Worm (Caenorhabditis elegans) whole organism, early embryonic: Measurements from ENCODE around the gene btbd-10.

ENCODE experiments used
- B0310.2 ChIP-seq: sonication (generic microtip); optimal IDR thresholded peaks from 2 replicates; lab custom pipeline; 2016; ENCODE audit warnings: mild to moderate bottlenecking, missing genetic modification characterization, missing compliant biosample characterization
- F13C5.2 ChIP-seq: sonication (generic microtip); optimal IDR thresholded peaks from 2 replicates; lab custom pipeline; 2017; ENCODE audit warnings: mild to moderate bottlenecking, missing genetic modification characterization, inconsistent platforms, missing compliant biosample characterization
- aly-1 ChIP-seq: sonication (generic microtip); optimal IDR thresholded peaks from 2 replicates; lab custom pipeline; 2016; ENCODE audit warnings: missing genetic modification characterization, missing compliant biosample characterization
- ama-1 ChIP-seq: fragments of 150-350 bp; optimal IDR thresholded peaks from 2 replicates; lab custom pipeline; 2014
- ceh-36 ChIP-seq: sonication (generic microtip); optimal IDR thresholded peaks from 2 replicates; lab custom pipeline; 2016; ENCODE audit warnings: missing genetic modification characterization, inconsistent platforms, missing compliant biosample characterization
- flt-1 ChIP-seq: fragments of 200-800 bp; sonication (Bioruptor generic); IDR thresholded peaks from 2 replicates; pipeline ENCODE4 v1.3.6; 2022; ENCODE audit warnings: missing genetic modification characterization, missing compliant biosample characterization
- hmbx-1 ChIP-seq: sonication (generic microtip); optimal IDR thresholded peaks from 2 replicates; lab custom pipeline; 2016; ENCODE audit warnings: mild to moderate bottlenecking, missing genetic modification characterization, missing compliant biosample characterization
- pes-1 ChIP-seq: fragments of 200-800 bp; sonication (Bioruptor generic); IDR thresholded peaks from 2 replicates; pipeline ENCODE4 v1.3.6; 2022; ENCODE audit warnings: missing genetic modification reagents, missing genetic modification characterization, missing compliant biosample characterization
- scrt-1 ChIP-seq: fragments of 200-800 bp; sonication (Bioruptor generic); IDR thresholded peaks from 2 replicates; pipeline ENCODE4 v1.3.6; 2022; ENCODE audit warnings: missing genetic modification characterization, missing compliant biosample characterization
- tbx-37 ChIP-seq: fragments of 200-800 bp; sonication (Bioruptor generic); conservative IDR thresholded peaks from 2 replicates; pipeline ENCODE4 v1.3.6; 2022; ENCODE audit warnings: missing genetic modification reagents, missing genetic modification characterization, missing compliant biosample characterization
- tra-4 ChIP-seq: sonication (generic microtip); optimal IDR thresholded peaks from 2 replicates; lab custom pipeline; 2017; ENCODE audit warnings: missing genetic modification characterization, missing compliant biosample characterization

ce11 chrII:4905883-4906282 is 1.1 kb downstream of the btbd-10 start:
- TF ChIP-seq ama-1: no peak
- no peak for TF ChIP-seq tra-4 (tag; lab: Kevin White, UChicago)
- no peak for TF ChIP-seq ceh-36
- no peak for TF ChIP-seq pes-1 (GFP tag; lab: Robert Waterston, UW)
- TF ChIP-seq flt-1 (GFP tag; lab: Robert Waterston, UW): no peak
- TF ChIP-seq F13C5.2 (tag; lab: Kevin White, UChicago): no peak
- no peak for TF ChIP-seq aly-1 (tag; lab: Kevin White, UChicago)
- TF ChIP-seq tbx-37 (GFP tag; lab: Robert Waterston, UW): no peak
- TF ChIP-seq hmbx-1 (tag; lab: Kevin White, UChicago): no peak
- TF ChIP-seq scrt-1 (GFP tag; lab: Robert Waterston, UW): no peak
- no peak for TF ChIP-seq B0310.2 (tag; lab: Kevin White, UChicago)
